Fruit fly (Drosophila melanogaster) whole organism, embryonic: ENCODE data around the gene Paics.

ENCODE experiments used
- ATbp ChIP-seq: fragments of 200-800 bp; sonication (Bioruptor generic); optimal IDR thresholded peaks from 2 replicates; lab custom pipeline; 2017; ENCODE audit warnings: missing biosample characterization, mild to moderate bottlenecking, missing genetic modification characterization, missing genetic modification reagents
- CG10147 ChIP-seq: fragments of 200-800 bp; sonication (Bioruptor generic); optimal IDR thresholded peaks from 2 replicates; lab custom pipeline; 2019; ENCODE audit warnings: missing biosample characterization, mild to moderate bottlenecking, missing genetic modification characterization, moderate library complexity
- CG10959 ChIP-seq: fragments of 200-800 bp; sonication (Bioruptor generic); IDR thresholded peaks from 2 replicates; pipeline ENCODE4 v1.3.6; 2022; ENCODE audit warnings: missing biosample characterization, missing genetic modification characterization
- CG11504 ChIP-seq: fragments of 200-800 bp; sonication (Bioruptor generic); optimal IDR thresholded peaks from 3 replicates; lab custom pipeline; 2019; ENCODE audit warnings: missing biosample characterization, mild to moderate bottlenecking, missing genetic modification characterization, moderate library complexity
- CG11695 ChIP-seq: fragments of 200-800 bp; sonication (Bioruptor generic); IDR thresholded peaks from 3 replicates; pipeline ENCODE4 v1.3.6; 2022; ENCODE audit warnings: missing biosample characterization, missing genetic modification characterization
- CG12155 ChIP-seq: fragments of 200-800 bp; sonication (Bioruptor generic); optimal IDR thresholded peaks from 3 replicates; lab custom pipeline; 2016; ENCODE audit warnings: missing biosample characterization, missing genetic modification characterization
- CG14441 ChIP-seq: fragments of 200-800 bp; sonication (Bioruptor generic); IDR thresholded peaks from 2 replicates; pipeline ENCODE4 v1.3.6; 2022; ENCODE audit warnings: missing biosample characterization, missing genetic modification characterization
- CG14965 ChIP-seq: fragments of 200-800 bp; sonication (Bioruptor generic); optimal IDR thresholded peaks from 2 replicates; lab custom pipeline; 2016; ENCODE audit warnings: missing biosample characterization, missing genetic modification characterization, borderline replicate concordance
- CG1602 ChIP-seq: fragments of 200-800 bp; sonication (Bioruptor generic); optimal IDR thresholded peaks from 3 replicates; lab custom pipeline; 2016; ENCODE audit warnings: missing biosample characterization, missing genetic modification characterization
- CG17612 ChIP-seq: fragments of 200-800 bp; sonication (Bioruptor generic); IDR thresholded peaks from 2 replicates; pipeline ENCODE4 v1.3.6; 2022; ENCODE audit warnings: missing biosample characterization, missing genetic modification characterization
- CG17829 ChIP-seq: fragments of 200-800 bp; optimal IDR thresholded peaks from 2 replicates; lab custom pipeline; 2019; ENCODE audit warnings: missing biosample characterization, mild to moderate bottlenecking, missing genetic modification characterization, moderate library complexity
- CG18599 ChIP-seq: fragments of 200-800 bp; sonication (Bioruptor generic); optimal IDR thresholded peaks from 3 replicates; lab custom pipeline; 2017; ENCODE audit warnings: missing biosample characterization, missing genetic modification characterization, mild to moderate bottlenecking, moderate library complexity, missing genetic modification reagents
- CG2120 ChIP-seq: fragments of 200-800 bp; sonication (Bioruptor generic); optimal IDR thresholded peaks from 3 replicates; lab custom pipeline; 2016; ENCODE audit warnings: missing biosample characterization, missing genetic modification characterization
- CG32772 ChIP-seq: fragments of 200-800 bp; sonication (Bioruptor generic); IDR thresholded peaks from 2 replicates; pipeline ENCODE4 v1.3.6; 2022; ENCODE audit warnings: missing biosample characterization, missing genetic modification characterization
- CG34224 ChIP-seq: fragments of 200-800 bp; sonication (Bioruptor generic); IDR thresholded peaks from 3 replicates; pipeline ENCODE4 v1.3.6; 2022; ENCODE audit warnings: missing biosample characterization, missing genetic modification characterization; ENCODE audit not compliant: partially characterized antibody
- CG3847 ChIP-seq: fragments of 200-800 bp; sonication (Bioruptor generic); IDR thresholded peaks from 2 replicates; pipeline ENCODE4 v1.3.6; 2022; ENCODE audit warnings: missing biosample characterization, missing genetic modification characterization
- CG4404 ChIP-seq: fragments of 200-800 bp; sonication (Bioruptor generic); IDR thresholded peaks from 2 replicates; pipeline ENCODE4 v1.3.6; 2022; ENCODE audit warnings: missing biosample characterization, missing genetic modification characterization
- CG5180 ChIP-seq: fragments of 200-800 bp; sonication (Bioruptor generic); optimal IDR thresholded peaks from 3 replicates; lab custom pipeline; 2017; ENCODE audit warnings: missing biosample characterization, missing genetic modification characterization, mild to moderate bottlenecking, moderate library complexity, missing genetic modification reagents
- CG7372 ChIP-seq: fragments of 200-800 bp; sonication (Bioruptor generic); IDR thresholded peaks from 2 replicates; pipeline ENCODE4 v1.3.6; 2022; ENCODE audit warnings: missing biosample characterization, missing genetic modification characterization
- CG8944 ChIP-seq: fragments of 200-800 bp; sonication (Bioruptor generic); optimal IDR thresholded peaks from 3 replicates; lab custom pipeline; 2016; ENCODE audit warnings: missing biosample characterization, missing genetic modification characterization
- CG9609 ChIP-seq: fragments of 200-800 bp; sonication (Bioruptor generic); optimal IDR thresholded peaks from 3 replicates; lab custom pipeline; 2016; ENCODE audit warnings: missing biosample characterization, missing genetic modification characterization
- CG9876 ChIP-seq: fragments of 200-800 bp; sonication (Bioruptor generic); optimal IDR thresholded peaks from 2 replicates; lab custom pipeline; 2016; ENCODE audit warnings: missing biosample characterization, missing genetic modification characterization
- Dip2 ChIP-seq: fragments of 200-800 bp; sonication (Bioruptor generic); IDR thresholded peaks from 2 replicates; pipeline ENCODE4 v1.3.6; 2022; ENCODE audit warnings: missing biosample characterization, missing genetic modification characterization
- Dref ChIP-seq: fragments of 200-800 bp; sonication (Bioruptor generic); IDR thresholded peaks from 2 replicates; pipeline ENCODE4 v1.3.6; 2022; ENCODE audit warnings: missing biosample characterization, missing genetic modification characterization
- Ets65A ChIP-seq: fragments of 200-800 bp; sonication (Bioruptor generic); peaks from one replicate; lab custom pipeline; 2016; ENCODE audit warnings: missing biosample characterization, missing genetic modification characterization
- HHEX ChIP-seq: fragments of 200-800 bp; sonication (Bioruptor generic); optimal IDR thresholded peaks from 3 replicates; lab custom pipeline; 2017; ENCODE audit warnings: missing biosample characterization, mild to moderate bottlenecking, missing genetic modification characterization, missing genetic modification reagents
- MBD-R2 ChIP-seq: fragments of 200-800 bp; sonication (Bioruptor generic); IDR thresholded peaks from 2 replicates; pipeline ENCODE4 v1.3.6; 2022; ENCODE audit warnings: missing biosample characterization, missing genetic modification characterization
- NK7.1 ChIP-seq: fragments of 200-800 bp; sonication (Bioruptor generic); optimal IDR thresholded peaks from 3 replicates; lab custom pipeline; 2016; ENCODE audit warnings: missing biosample characterization, missing genetic modification characterization
- Nf-YB ChIP-seq: fragments of 200-800 bp; sonication (Bioruptor generic); optimal IDR thresholded peaks from 3 replicates; lab custom pipeline; 2019; ENCODE audit warnings: missing biosample characterization, mild to moderate bottlenecking, missing genetic modification characterization, moderate library complexity
- PHDP ChIP-seq: fragments of 200-800 bp; sonication (Bioruptor generic); optimal IDR thresholded peaks from 3 replicates; lab custom pipeline; 2018; ENCODE audit warnings: missing biosample characterization, mild to moderate bottlenecking, missing genetic modification characterization, moderate library complexity
- Rx ChIP-seq: fragments of 200-800 bp; sonication (Bioruptor generic); IDR thresholded peaks from 2 replicates; pipeline ENCODE4 v1.3.6; 2022; ENCODE audit warnings: missing biosample characterization, missing genetic modification characterization
- Xrp1 ChIP-seq: fragments of 200-800 bp; sonication (Bioruptor generic); IDR thresholded peaks from 2 replicates; pipeline ENCODE4 v1.3.6; 2022; ENCODE audit warnings: missing biosample characterization, missing genetic modification characterization
- bcd ChIP-seq: fragments of 200-800 bp; sonication (Bioruptor generic); optimal IDR thresholded peaks from 2 replicates; lab custom pipeline; 2017; ENCODE audit warnings: missing biosample characterization, mild to moderate bottlenecking, missing genetic modification characterization
- chif ChIP-seq, 2 experiments: fragments of 200-800 bp; sonication (Bioruptor generic); optimal IDR thresholded peaks; 3 replicates each; lab custom pipeline; 2016; ENCODE audit warnings: missing biosample characterization in 2 of 2, missing genetic modification characterization in 2 of 2
- disco-r ChIP-seq: fragments of 200-800 bp; sonication (Bioruptor generic); optimal IDR thresholded peaks from 2 replicates; lab custom pipeline; 2016; ENCODE audit warnings: missing biosample characterization, missing genetic modification characterization
- dpn ChIP-seq, 2 experiments: fragments of 200-800 bp; sonication (Bioruptor generic); optimal IDR thresholded peaks; 3 replicates each; lab custom pipeline; 2016; ENCODE audit warnings: missing biosample characterization in 2 of 2, missing genetic modification characterization in 2 of 2
- fd3F ChIP-seq: fragments of 200-800 bp; sonication (Bioruptor generic); optimal IDR thresholded peaks from 2 replicates; lab custom pipeline; 2018; ENCODE audit warnings: missing biosample characterization, mild to moderate bottlenecking, missing genetic modification characterization, moderate library complexity
- fd96Cb ChIP-seq: fragments of 200-800 bp; sonication (Bioruptor generic); optimal IDR thresholded peaks from 2 replicates; lab custom pipeline; 2018; ENCODE audit warnings: missing biosample characterization, mild to moderate bottlenecking, missing genetic modification characterization, moderate library complexity
- gce ChIP-seq: fragments of 200-800 bp; sonication (Bioruptor generic); IDR thresholded peaks from 3 replicates; pipeline ENCODE4 v1.3.6; 2022; ENCODE audit warnings: missing biosample characterization, missing genetic modification characterization
- gfzf ChIP-seq: fragments of 200-800 bp; sonication (Bioruptor generic); optimal IDR thresholded peaks from 2 replicates; lab custom pipeline; 2016; ENCODE audit warnings: missing biosample characterization, mild to moderate bottlenecking, missing genetic modification characterization, moderate library complexity
- grn ChIP-seq: fragments of 200-800 bp; sonication (Bioruptor generic); optimal IDR thresholded peaks from 3 replicates; lab custom pipeline; 2017; ENCODE audit warnings: missing biosample characterization, missing genetic modification characterization
- h ChIP-seq: fragments of >200 bp; optimal IDR thresholded peaks from 2 replicates; lab custom pipeline; 2017
- ind ChIP-seq: fragments of 200-800 bp; sonication (Bioruptor generic); optimal IDR thresholded peaks from 3 replicates; lab custom pipeline; 2016; ENCODE audit warnings: missing biosample characterization, missing genetic modification characterization
- lilli ChIP-seq: fragments of 200-800 bp; sonication (Bioruptor generic); optimal IDR thresholded peaks from 3 replicates; lab custom pipeline; 2016; ENCODE audit warnings: missing biosample characterization, missing genetic modification characterization
- lmd ChIP-seq: fragments of 200-800 bp; sonication (Bioruptor generic); IDR thresholded peaks from 2 replicates; pipeline ENCODE4 v1.3.6; 2022; ENCODE audit warnings: missing biosample characterization, missing genetic modification characterization
- row ChIP-seq: fragments of 200-800 bp; sonication (Bioruptor generic); IDR thresholded peaks from 3 replicates; pipeline ENCODE4 v1.3.6; 2022; ENCODE audit warnings: missing biosample characterization, missing genetic modification characterization
- slbo ChIP-seq: fragments of 200-800 bp; sonication (Bioruptor generic); IDR thresholded peaks from 2 replicates; pipeline ENCODE4 v1.3.6; 2022; ENCODE audit warnings: missing biosample characterization, missing genetic modification characterization
- sr ChIP-seq: fragments of 200-800 bp; sonication (Bioruptor generic); IDR thresholded peaks from 3 replicates; pipeline ENCODE4 v1.3.6; 2022; ENCODE audit warnings: missing biosample characterization, missing genetic modification characterization
- ssp ChIP-seq: fragments of 200-800 bp; sonication (Bioruptor generic); IDR thresholded peaks from 2 replicates; pipeline ENCODE4 v1.3.6; 2022; ENCODE audit warnings: missing biosample characterization, missing genetic modification characterization
- zen ChIP-seq: fragments of 200-800 bp; sonication (Bioruptor generic); optimal IDR thresholded peaks from 3 replicates; lab custom pipeline; 2018; ENCODE audit warnings: missing biosample characterization, mild to moderate bottlenecking, missing genetic modification characterization, moderate library complexity

Gene Paics

DNA sequence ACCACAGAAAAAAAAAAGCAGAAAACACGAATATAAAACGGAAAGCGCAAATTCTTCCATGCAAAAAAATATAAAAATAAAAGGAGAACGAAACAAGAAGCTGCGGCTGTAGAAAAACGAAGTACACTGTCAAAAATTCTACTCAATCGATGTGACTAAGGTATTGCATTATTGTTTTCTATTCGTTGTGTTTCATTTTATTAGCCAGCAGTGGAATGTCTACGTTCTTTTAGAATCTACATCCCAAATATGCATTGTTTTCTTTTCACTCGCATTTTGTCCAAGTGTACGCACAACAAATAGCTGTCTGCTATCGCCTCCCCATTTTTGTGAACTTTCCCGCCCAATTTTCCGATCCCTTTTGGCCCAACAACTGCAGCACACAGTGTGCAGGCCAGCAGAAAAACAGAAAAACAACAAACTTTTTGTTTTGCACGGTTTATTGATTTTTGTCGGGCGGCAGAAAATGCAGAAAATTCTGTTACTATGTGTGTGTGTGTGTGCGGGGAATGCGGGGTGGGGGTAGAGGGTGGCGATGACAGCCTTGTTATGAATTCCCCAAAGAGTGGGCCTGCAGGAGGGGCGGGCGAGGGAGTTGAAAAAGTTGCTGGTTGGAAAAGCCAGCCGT is 41.2 kb downstream of the Paics start (continued):
- no peak for TF ChIP-seq grn
- peak; percentile 81 for TF ChIP-seq slbo (GFP tag; lab: Robert Waterston, UW)
- TF ChIP-seq CG1602 (GFP tag; lab: Kevin White, UChicago), result peak; percentile 69
- TF ChIP-seq ssp (GFP tag; lab: Robert Waterston, UW), result peak; percentile 37
- peak; percentile 49; the same call in 1 of the 2 replicates for TF ChIP-seq CG4404 (GFP tag; lab: Robert Waterston, UW)
- TF ChIP-seq CG9609, result peak; percentile 77
- peak; percentile 49; the same call in 1 of the 2 replicates for TF ChIP-seq CG3847 (GFP tag; lab: Robert Waterston, UW)
- TF ChIP-seq Dip2 (GFP tag; lab: Robert Waterston, UW), result no peak
- peak; percentile 67 for TF ChIP-seq lmd (GFP tag; lab: Robert Waterston, UW)
- no peak for TF ChIP-seq sr (GFP tag; lab: Robert Waterston, UW)
- TF ChIP-seq CG2120, result peak; percentile 79
- peak; percentile 66 for TF ChIP-seq lilli (GFP tag; lab: Kevin White, UChicago)
- peak; percentile 69 for TF ChIP-seq CG8944
- peak; percentile 69 for TF ChIP-seq CG14441
- peak; percentile 5 for TF ChIP-seq Nf-YB (GFP tag; lab: Kevin White, UChicago)
- peak; percentile 71 for TF ChIP-seq PHDP (tag; lab: Kevin White, UChicago)
- peak; percentile 5 for TF ChIP-seq CG14965
- peak; percentile 67 for TF ChIP-seq fd96Cb
- 0 out of 2 replicates have a peak, but pooled peaks have one; percentile 44 for TF ChIP-seq CG10959
- peak; percentile 69 for TF ChIP-seq CG9876 (GFP tag; lab: Kevin White, UChicago)
- no peak for TF ChIP-seq h
- 0 out of 2 replicates have a peak, but pooled peaks have one; percentile 20 for TF ChIP-seq CG7372
- TF ChIP-seq CG18599 (GFP tag; lab: Kevin White, UChicago), result peak; percentile 83
- TF ChIP-seq gce (GFP tag; lab: Robert Waterston, UW), result 0 out of 3 replicates have a peak, but pooled peaks have one; percentile 34
- peak; percentile 80 for TF ChIP-seq CG11504 (tag; lab: Kevin White, UChicago)
- peak; percentile 48 for TF ChIP-seq CG10147 (GFP tag; lab: Kevin White, UChicago)
- peak; percentile 28 for TF ChIP-seq disco-r (GFP tag; lab: Kevin White, UChicago)
- peak; percentile 40 for TF ChIP-seq NK7.1
- peak; percentile 76 to 80 for TF ChIP-seq dpn (GFP tag; optimal IDR thresholded peaks at IDR 0.05; lab: Kevin White, UChicago)
- no peak for TF ChIP-seq CG34224
- TF ChIP-seq row, result peak; percentile 74
- TF ChIP-seq Rx, result peak; percentile 69
- no peak for TF ChIP-seq Dref (GFP tag; lab: Robert Waterston, UW)
- peak; percentile 68 for TF ChIP-seq ATbp (GFP tag; lab: Kevin White, UChicago)
- no peak for TF ChIP-seq CG17612 (GFP tag; lab: Robert Waterston, UW)
- TF ChIP-seq Ets65A (GFP tag; lab: Kevin White, UChicago), result peak; percentile 97
- TF ChIP-seq zen (tag; lab: Kevin White, UChicago), result peak; percentile 23
- TF ChIP-seq ind (GFP tag; lab: Kevin White, UChicago), result peak; percentile 80
- peak; percentile 67 for TF ChIP-seq bcd
- TF ChIP-seq MBD-R2 (GFP tag; lab: Robert Waterston, UW), result peak; percentile 25; the same call in 1 of the 2 replicates
- peak; percentile 59 for TF ChIP-seq HHEX (GFP tag; lab: Kevin White, UChicago)
- TF ChIP-seq CG32772 (GFP tag; lab: Robert Waterston, UW), result peak; percentile 40; the same call in 1 of the 2 replicates
- TF ChIP-seq CG11695, result peak; percentile 53; the same call in 2 of the 3 replicates
- TF ChIP-seq CG12155 (GFP tag; lab: Kevin White, UChicago), result peak; percentile 51
- peak; percentile 68; the same call in 1 of the 2 replicates for TF ChIP-seq Xrp1 (GFP tag; lab: Robert Waterston, UW)
- TF ChIP-seq fd3F, result peak; percentile 3
- no peak for TF ChIP-seq gfzf (GFP tag; lab: Kevin White, UChicago)
- TF ChIP-seq CG5180 (GFP tag; lab: Kevin White, UChicago), result no peak
- TF ChIP-seq chif (GFP tag; optimal IDR thresholded peaks at IDR 0.05; lab: Kevin White, UChicago), result peak; percentile 76 to 83
- peak; percentile 54 for TF ChIP-seq CG17829 (tag; lab: Kevin White, UChicago)
